Worm (Caenorhabditis elegans): ENCODE results near the gene Y49E10.29.

Gene Y49E10.29

ce11 chrIII:12472497-12472896 is 3.5 kb downstream of the Y49E10.29 start, which contains the start of gene cccp-1:
Gene cccp-1 (plus strand): TSS chrIII:12472873.
- TF ChIP-seq ces-1 (GFP tag; optimal IDR thresholded peaks at IDR 0.05) (no peak), tbx-2 (tag; optimal IDR thresholded peaks at IDR 0.05) (peak; percentile 8), unc-86 (tag; optimal IDR thresholded peaks at IDR 0.05) (peak; percentile 53), mdl-1 (tag; optimal IDR thresholded peaks at IDR 0.05) (peak in 1 of 2 experiments; percentile 6), ceh-82 (tag; optimal IDR thresholded peaks at IDR 0.05) (peak; percentile 18 to 61 (median 47)), lin-15B (tag; optimal IDR thresholded peaks at IDR 0.05) (no peak), lin-14 (GFP tag; optimal IDR thresholded peaks at IDR 0.05) (peak; percentile 84), F16B12.6 (tag; optimal IDR thresholded peaks at IDR 0.05) (peak; percentile 24), vab-15 (tag; optimal IDR thresholded peaks at IDR 0.05) (no peak), xbp-1 (tag; optimal IDR thresholded peaks at IDR 0.05) (peak; percentile 0), lsy-2 (tag; optimal IDR thresholded peaks at IDR 0.05) (peak; percentile 8 to 43), nhr-47 (tag; optimal IDR thresholded peaks at IDR 0.05) (peak; percentile 58), fkh-8 (tag; optimal IDR thresholded peaks at IDR 0.05) (peak; percentile 72), dpl-1 (GFP tag; optimal IDR thresholded peaks at IDR 0.05) (peak in 1 of 3 experiments; percentile 46), dsc-1 (tag; optimal IDR thresholded peaks at IDR 0.05) (peak; percentile 8), blmp-1 (tag; optimal IDR thresholded peaks at IDR 0.05) (no peak), sptf-1 (tag; optimal IDR thresholded peaks at IDR 0.05) (no peak), mep-1 (tag; optimal IDR thresholded peaks at IDR 0.05) (peak; percentile 42), lin-35 (GFP tag; optimal IDR thresholded peaks at IDR 0.05) (peak in 1 of 2 experiments; percentile 39), efl-1 (optimal IDR thresholded peaks at IDR 0.05) (peak; percentile 45 to 55), efl-1 (GFP tag; optimal IDR thresholded peaks at IDR 0.05 in 1 of 2) (peak in 1 of 2 experiments; percentile 21), fkh-10 (GFP tag; optimal IDR thresholded peaks at IDR 0.05) (peak; percentile 30), swsn-7 (tag; optimal IDR thresholded peaks at IDR 0.05) (peak; percentile 21), snu-23 (GFP tag; optimal IDR thresholded peaks at IDR 0.05) (peak; percentile 15), ceh-90 (tag; optimal IDR thresholded peaks at IDR 0.05) (no peak), nhr-11 (tag; optimal IDR thresholded peaks at IDR 0.05) (no peak)

ce11 chrIII:12484432-12484831 is 15.5 kb downstream of the Y49E10.29 start, which contains the start of gene arrd-16:
Gene arrd-16 (plus strand): TSS chrIII:12484732.
- no peak for TF ChIP-seq egl-13 (tag; optimal IDR thresholded peaks at IDR 0.05)
- TF ChIP-seq fkh-4 (tag; optimal IDR thresholded peaks at IDR 0.05; ENCODE audit: borderline replicate concordance), result no peak
- TF ChIP-seq swsn-7 (tag; optimal IDR thresholded peaks at IDR 0.05), result no peak
- TF ChIP-seq nhr-85 (tag), result no peak
- no peak for TF ChIP-seq pqm-1 (tag; optimal IDR thresholded peaks at IDR 0.05)
- TF ChIP-seq unc-62 (GFP tag; optimal IDR thresholded peaks at IDR 0.05), result no peak

DNA sequence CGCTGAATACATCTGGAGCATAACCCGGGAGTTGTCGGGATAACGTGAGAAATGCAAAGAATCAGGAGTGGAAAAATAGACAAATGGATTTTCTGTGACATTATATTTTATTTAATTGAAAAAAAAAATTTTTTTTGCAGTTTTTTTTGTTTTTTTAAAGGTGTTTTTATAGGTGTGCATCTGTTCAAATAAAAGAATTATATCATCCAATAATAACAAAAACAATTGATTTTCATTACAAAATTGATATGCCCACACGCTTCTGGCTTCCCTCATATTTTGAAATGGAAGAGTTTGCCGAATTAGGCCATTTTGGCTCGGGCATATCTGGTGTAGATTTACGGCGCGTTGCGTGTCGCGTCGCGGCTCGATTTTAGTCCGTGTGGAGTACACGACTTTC is 23.0 kb downstream of the Y49E10.29 start, which contains the start of gene Y49E10.25:
TSS of gene Y49E10.25 (minus strand) at position 101 of the 400 bp plus-strand sequence.
- TF ChIP-seq xbp-1 (tag; optimal IDR thresholded peaks at IDR 0.05) (no peak), nhr-19 (GFP tag; conservative IDR thresholded peaks at IDR 0.05) (no peak), snu-23 (GFP tag; optimal IDR thresholded peaks at IDR 0.05) (no peak), hlh-4 (tag; optimal IDR thresholded peaks at IDR 0.05) (no peak), unc-130 (tag; optimal IDR thresholded peaks at IDR 0.05) (no peak), ceh-88 (GFP tag; IDR thresholded peaks at IDR 0.05) (no peak), sptf-1 (tag; optimal IDR thresholded peaks at IDR 0.05) (no peak), hpl-2 (GFP tag; optimal IDR thresholded peaks at IDR 0.05) (no peak), ceh-63 (GFP tag; optimal IDR thresholded peaks at IDR 0.05) (no peak), skn-1 (tag; optimal IDR thresholded peaks at IDR 0.05) (no peak), lir-3 (tag; optimal IDR thresholded peaks at IDR 0.05; ENCODE audit: poor library complexity) (no peak), unc-86 (tag; optimal IDR thresholded peaks at IDR 0.05) (no peak)

Measured in whole organism, L1 larva.